Fruit fly (Drosophila melanogaster): ENCODE measurements around the gene Ccdc114.

- no peak for TF ChIP-seq usp (GFP tag; optimal IDR thresholded peaks at IDR 0.05)
- TF ChIP-seq EcR (GFP tag; optimal IDR thresholded peaks at IDR 0.05), result no peak
- no peak for TF ChIP-seq Dll (optimal IDR thresholded peaks at IDR 0.05)
- no peak for TF ChIP-seq psq (optimal IDR thresholded peaks at IDR 0.05)
- TF ChIP-seq CG8478 (optimal IDR thresholded peaks at IDR 0.05), result no peak
- no peak for TF ChIP-seq pan (optimal IDR thresholded peaks at IDR 0.05)
Observed at dm6 chr3R:16605929-16606328, 18.6 kb downstream of the Ccdc114 start.

Measured in whole organism.